Worm (Caenorhabditis elegans): Measurements from ENCODE around the gene grp-1.

Gene grp-1

DNA sequence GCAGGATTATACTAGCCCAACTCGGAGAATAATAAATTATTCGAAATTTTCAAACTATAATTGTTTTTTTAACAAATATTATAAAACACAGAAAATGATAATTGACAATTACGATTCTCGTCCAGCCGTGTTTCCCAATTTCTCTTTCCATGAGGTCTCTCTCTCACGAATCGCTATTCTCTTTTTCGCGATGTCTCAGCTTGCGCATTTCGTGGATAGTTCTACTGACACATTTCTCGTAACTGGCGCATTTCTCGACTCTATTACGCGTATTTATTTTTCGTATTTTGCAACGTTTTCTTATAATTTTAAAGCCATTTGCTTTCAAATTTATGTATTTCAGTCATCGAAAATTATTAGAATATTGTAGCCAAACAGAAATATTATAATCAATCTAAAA is 41.7 kb upstream of the grp-1 start (continued):
- peak; percentile 90 for TF ChIP-seq ces-1 (GFP tag; optimal IDR thresholded peaks at IDR 0.05)
- peak; percentile 99 for TF ChIP-seq nhr-237 (tag; optimal IDR thresholded peaks at IDR 0.05)
- TF ChIP-seq sptf-1 (tag; optimal IDR thresholded peaks at IDR 0.05), result peak; percentile 100
- TF ChIP-seq snpc-4 (tag; optimal IDR thresholded peaks at IDR 0.05), result no peak
- TF ChIP-seq unc-62 (GFP tag; optimal IDR thresholded peaks at IDR 0.05), result peak; percentile 94
- peak; percentile 87 for TF ChIP-seq elt-3 (tag; optimal IDR thresholded peaks at IDR 0.05)

- TF ChIP-seq unc-62 (GFP tag; optimal IDR thresholded peaks at IDR 0.05) (no peak), ces-1 (GFP tag; optimal IDR thresholded peaks at IDR 0.05) (peak; percentile 17)
These were observed 41.3 kb upstream of the grp-1 start, which contains the start of gene K12H4.5 for ce11 chrIII:8044187-8044586. Gene K12H4.5, plus strand, starts transcription at chrIII:8044487.

DNA sequence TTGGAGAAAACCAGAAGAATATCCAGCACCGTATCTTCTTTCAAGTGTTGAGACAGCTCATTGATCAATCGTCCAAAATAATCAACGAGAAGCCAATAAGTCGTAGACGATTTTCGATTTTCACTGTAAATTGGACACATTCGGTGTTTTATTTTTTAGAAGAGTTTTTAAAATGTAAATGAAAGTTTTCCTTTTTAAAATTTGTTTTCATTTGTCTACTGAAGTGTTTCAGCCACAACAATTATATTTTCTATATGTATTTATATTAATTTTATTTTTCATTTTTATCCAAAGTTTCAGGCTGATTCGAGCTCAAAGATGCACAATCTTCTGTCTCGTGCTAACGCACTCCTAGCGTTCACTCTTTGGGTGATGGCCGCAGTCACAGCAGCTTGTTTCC is 40.8 kb upstream of the grp-1 start, which contains the start of gene spcs-3:
spcs-3 (plus strand) TSS at position 301 of the 400 bp plus-strand sequence.
- TF ChIP-seq blmp-1 (tag; optimal IDR thresholded peaks at IDR 0.05) (no peak), unc-62 (GFP tag; optimal IDR thresholded peaks at IDR 0.05) (no peak), unc-120 (tag; optimal IDR thresholded peaks at IDR 0.05; ENCODE audit: poor library complexity, severe bottlenecking) (no peak)

DNA sequence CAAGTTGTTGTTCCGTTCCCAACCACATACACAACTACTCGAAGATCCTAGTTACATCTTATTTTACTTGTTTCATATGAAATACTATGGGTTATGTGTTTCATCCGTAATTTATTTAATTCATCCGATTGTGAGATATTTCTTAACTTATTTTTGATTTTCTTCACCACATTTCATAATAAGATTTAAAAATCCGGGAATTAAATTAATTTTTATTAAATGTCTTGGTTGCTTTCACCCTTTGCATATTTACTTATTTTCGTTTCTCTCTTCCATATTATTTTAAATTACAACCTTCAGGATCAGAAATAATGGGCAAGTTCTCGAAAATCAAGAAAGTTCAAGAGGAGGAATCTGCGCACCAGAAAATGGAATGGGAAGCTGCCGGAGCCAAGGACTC is 39.8 kb upstream of the grp-1 start, which contains the start of gene K12H4.3:
K12H4.3 (plus strand) TSS at position 301 of the 400 bp plus-strand sequence.
- TF ChIP-seq M03D4.4 (tag; optimal IDR thresholded peaks at IDR 0.05), result no peak
- TF ChIP-seq sptf-1 (tag; optimal IDR thresholded peaks at IDR 0.05), result no peak
- TF ChIP-seq tbx-8 (GFP tag; optimal IDR thresholded peaks at IDR 0.05), result no peak
- TF ChIP-seq ham-2 (GFP tag; optimal IDR thresholded peaks at IDR 0.05), result no peak
- no peak for TF ChIP-seq elt-1 (tag; optimal IDR thresholded peaks at IDR 0.05; ENCODE audit: borderline replicate concordance, insufficient read depth)
- no peak for TF ChIP-seq ceh-43 (GFP tag; optimal IDR thresholded peaks at IDR 0.05)
- no peak for TF ChIP-seq flh-1 (GFP tag; optimal IDR thresholded peaks at IDR 0.05)
- no peak for TF ChIP-seq unc-120 (tag; optimal IDR thresholded peaks at IDR 0.05; ENCODE audit: poor library complexity, severe bottlenecking)
- TF ChIP-seq nhr-76 (tag; optimal IDR thresholded peaks at IDR 0.05), result no peak
- no peak for TF ChIP-seq snpc-4 (tag; optimal IDR thresholded peaks at IDR 0.05)
- TF ChIP-seq ces-1 (GFP tag; optimal IDR thresholded peaks at IDR 0.05), result no peak
- no peak for TF ChIP-seq unc-39 (tag; optimal IDR thresholded peaks at IDR 0.05)
- TF ChIP-seq hlh-1 (tag; optimal IDR thresholded peaks at IDR 0.05), result no peak
- no peak for TF ChIP-seq ceh-39 (tag; optimal IDR thresholded peaks at IDR 0.05)
- TF ChIP-seq lin-32 (GFP tag; optimal IDR thresholded peaks at IDR 0.05), result no peak
- TF ChIP-seq nhr-2 (tag; optimal IDR thresholded peaks at IDR 0.05), result no peak
- TF ChIP-seq lsy-2 (tag; optimal IDR thresholded peaks at IDR 0.05), result no peak
- no peak for TF ChIP-seq nhr-237 (tag; optimal IDR thresholded peaks at IDR 0.05)
- no peak for TF ChIP-seq sem-2 (GFP tag; optimal IDR thresholded peaks at IDR 0.05)

ce11 chrIII:8047412-8047811 is 38.1 kb upstream of the grp-1 start, which contains the start of gene K12H4.2:
Gene K12H4.2, plus strand, starts transcription at chrIII:8047712.
- TF ChIP-seq nhr-12 (tag; optimal IDR thresholded peaks at IDR 0.05), result no peak
- no peak for TF ChIP-seq tbx-8 (GFP tag; optimal IDR thresholded peaks at IDR 0.05)
- no peak for TF ChIP-seq ceh-83 (GFP tag; optimal IDR thresholded peaks at IDR 0.05)
- TF ChIP-seq sptf-1 (tag; optimal IDR thresholded peaks at IDR 0.05), result no peak

DNA sequence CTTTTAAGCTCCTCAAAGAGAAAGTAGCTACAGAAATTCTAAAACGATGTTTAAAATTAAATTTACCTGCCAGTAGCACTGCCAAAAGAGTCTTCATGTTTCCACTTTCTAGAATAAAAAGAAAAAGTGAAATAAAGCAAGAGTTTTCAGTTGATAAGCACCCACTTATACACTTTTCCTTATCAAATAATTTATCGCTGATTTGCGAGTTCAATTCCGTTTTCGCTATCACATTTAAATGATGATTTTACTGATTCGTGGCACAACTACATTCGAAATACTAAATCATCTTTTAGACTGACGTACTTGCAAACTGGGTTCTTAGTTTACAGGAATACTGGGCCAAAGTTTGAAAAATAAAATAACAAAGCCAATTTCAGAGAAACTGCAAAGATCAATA is 34.6 kb upstream of the grp-1 start, which contains the start of gene K12H4.7:
K12H4.7 (minus strand) TSS at position 138 of the 400 bp plus-strand sequence.
- TF ChIP-seq M03D4.4 (tag; optimal IDR thresholded peaks at IDR 0.05), result no peak

ce11 chrIII:8051838-8052237 is 33.7 kb upstream of the grp-1 start:
- TF ChIP-seq tbx-8 (GFP tag; optimal IDR thresholded peaks at IDR 0.05) (no peak), zip-8 (tag; optimal IDR thresholded peaks at IDR 0.05) (peak; percentile 98)

ce11 chrIII:8061114-8061513 is 24.4 kb upstream of the grp-1 start:
- TF ChIP-seq hlh-1 (tag; optimal IDR thresholded peaks at IDR 0.05) (no peak), mep-1 (tag; optimal IDR thresholded peaks at IDR 0.05) (no peak), bed-3 (GFP tag; optimal IDR thresholded peaks at IDR 0.05) (no peak), nhr-76 (tag; optimal IDR thresholded peaks at IDR 0.05) (no peak), mls-2 (tag; optimal IDR thresholded peaks at IDR 0.05) (no peak), nhr-2 (tag; optimal IDR thresholded peaks at IDR 0.05) (no peak), mab-5 (tag; optimal IDR thresholded peaks at IDR 0.05) (no peak)
